Worm (Caenorhabditis elegans) whole organism, L4 larva: ENCODE results near the gene K08H2.10.

Source experiments
- F26F4.8 ChIP-seq: fragments of 200-800 bp; sonication (Bioruptor generic); conservative IDR thresholded peaks from 2 replicates; pipeline ENCODE4 v1.3.6; 2022; ENCODE audit warnings: missing genetic modification characterization, missing compliant biosample characterization
- F44E2.7 ChIP-seq: fragments of 200-800 bp; sonication (Bioruptor generic); IDR thresholded peaks from 2 replicates; pipeline ENCODE4 v2.1.2; 2022; ENCODE audit warnings: missing genetic modification characterization, missing compliant biosample characterization
- Y105C5A.15 ChIP-seq: fragments of 200-800 bp; sonication (Bioruptor generic); IDR thresholded peaks from 2 replicates; pipeline ENCODE4 v1.3.6; 2022; ENCODE audit warnings: missing genetic modification characterization, missing compliant biosample characterization
- ama-1 ChIP-seq: fragments of 150-350 bp; optimal IDR thresholded peaks from 2 replicates; lab custom pipeline; 2014; ENCODE audit warnings: inconsistent platforms, mixed read lengths
- attf-4 ChIP-seq: sonication (generic microtip); optimal IDR thresholded peaks from 3 replicates; lab custom pipeline; 2017; ENCODE audit warnings: missing biosample characterization, missing genetic modification characterization
- ceh-32 ChIP-seq: sonication (generic microtip); optimal IDR thresholded peaks from 2 replicates; lab custom pipeline; 2016; ENCODE audit warnings: mild to moderate bottlenecking, missing genetic modification characterization, missing compliant biosample characterization; ENCODE audit not compliant: poor library complexity
- ceh-44 ChIP-seq: fragments of 200-800 bp; sonication (Bioruptor generic); IDR thresholded peaks from 2 replicates; pipeline ENCODE4 v1.3.6; 2022; ENCODE audit warnings: missing genetic modification reagents, missing genetic modification characterization, missing compliant biosample characterization
- ceh-82 ChIP-seq: sonication (generic microtip); optimal IDR thresholded peaks from 2 replicates; lab custom pipeline; 2017; ENCODE audit warnings: missing biosample characterization, missing genetic modification characterization
- daf-16 ChIP-seq, 3 experiments: sonication (generic microtip); optimal IDR thresholded peaks; 2 replicates each; lab custom pipeline; 2016 to 2017; ENCODE audit warnings: missing genetic modification characterization in 3 of 3, missing genetic modification reagents in 3 of 3, mild to moderate bottlenecking in 2 of 3, missing compliant biosample characterization in 2 of 3, missing biosample characterization in 1 of 3, moderate library complexity in 1 of 3
- daf-19 ChIP-seq: fragments of 200-800 bp; sonication (Bioruptor generic); conservative IDR thresholded peaks from 2 replicates; pipeline ENCODE4 v1.3.6; 2022; ENCODE audit warnings: missing genetic modification characterization, missing compliant biosample characterization
- dmd-6 ChIP-seq: fragments of 200-800 bp; sonication (Bioruptor generic); IDR thresholded peaks from 2 replicates; pipeline ENCODE4 v1.3.6; 2022; ENCODE audit warnings: missing genetic modification reagents, missing genetic modification characterization, missing compliant biosample characterization
- dmd-9 ChIP-seq: fragments of 200-800 bp; sonication (Bioruptor generic); IDR thresholded peaks from 2 replicates; pipeline ENCODE4 v1.3.6; 2022; ENCODE audit warnings: missing genetic modification reagents, missing genetic modification characterization, missing compliant biosample characterization
- dve-1 ChIP-seq: sonication (generic microtip); optimal IDR thresholded peaks from 2 replicates; lab custom pipeline; 2017; ENCODE audit warnings: antibody characterized with exemption, mild to moderate bottlenecking, missing genetic modification characterization, missing compliant biosample characterization; ENCODE audit not compliant: insufficient read depth
- fkh-10 ChIP-seq: fragments of 150-350 bp; optimal IDR thresholded peaks from 2 replicates; lab custom pipeline; 2014; ENCODE audit warnings: missing biosample characterization, missing genetic modification reagents, missing genetic modification characterization
- fos-1 ChIP-seq: fragments of 150-350 bp; optimal IDR thresholded peaks from 2 replicates; lab custom pipeline; 2014; ENCODE audit warnings: missing biosample characterization, missing genetic modification characterization
- gei-8 ChIP-seq: fragments of 200-800 bp; sonication (Bioruptor generic); optimal IDR thresholded peaks from 2 replicates; lab custom pipeline; 2018; ENCODE audit warnings: mild to moderate bottlenecking, missing genetic modification characterization, missing compliant biosample characterization
- hlh-11 ChIP-seq: fragments of 200-800 bp; sonication (Bioruptor generic); optimal IDR thresholded peaks from 2 replicates; lab custom pipeline; 2018; ENCODE audit warnings: mild to moderate bottlenecking, missing genetic modification characterization, missing compliant biosample characterization
- hlh-30 ChIP-seq: sonication (generic microtip); optimal IDR thresholded peaks from 2 replicates; lab custom pipeline; 2017; ENCODE audit warnings: antibody characterized with exemption, mild to moderate bottlenecking, missing genetic modification characterization, missing compliant biosample characterization; ENCODE audit not compliant: insufficient read depth
- lin-13 ChIP-seq: fragments of 150-350 bp; optimal IDR thresholded peaks from 2 replicates; lab custom pipeline; 2014; ENCODE audit warnings: missing biosample characterization, missing genetic modification reagents, missing genetic modification characterization
- lin-15B ChIP-seq: fragments of 150-350 bp; sonication (generic microtip); optimal IDR thresholded peaks from 3 replicates; lab custom pipeline; 2014; ENCODE audit warnings: missing biosample characterization, missing genetic modification characterization
- lir-3 ChIP-seq: sonication (generic microtip); optimal IDR thresholded peaks from 2 replicates; lab custom pipeline; 2016; ENCODE audit warnings: mild to moderate bottlenecking, missing genetic modification characterization, missing compliant biosample characterization
- madf-5 ChIP-seq, 2 experiments: fragments of 200-800 bp; sonication (Bioruptor generic); IDR thresholded peaks; 2 replicates each; pipeline ENCODE4 v1.3.6; 2022; ENCODE audit warnings: missing compliant biosample characterization in 2 of 2, missing genetic modification characterization in 2 of 2
- mes-2 ChIP-seq: sonication (generic microtip); optimal IDR thresholded peaks from 2 replicates; lab custom pipeline; 2016; ENCODE audit warnings: missing genotype, mild to moderate bottlenecking, missing genetic modification characterization, missing compliant biosample characterization; ENCODE audit not compliant: poor library complexity, severe bottlenecking
- nhr-237 ChIP-seq: sonication (generic microtip); optimal IDR thresholded peaks from 2 replicates; lab custom pipeline; 2017; ENCODE audit warnings: missing biosample characterization, missing genetic modification characterization
- nhr-25 ChIP-seq: sonication (generic microtip); optimal IDR thresholded peaks from 2 replicates; lab custom pipeline; 2017; ENCODE audit warnings: missing genetic modification characterization, mild to moderate bottlenecking, missing compliant biosample characterization, antibody characterized with exemption, moderate library complexity, borderline replicate concordance; ENCODE audit not compliant: insufficient read depth
- nhr-41 ChIP-seq: fragments of 200-800 bp; sonication (Bioruptor generic); IDR thresholded peaks from 2 replicates; pipeline ENCODE4 v1.3.6; 2022; ENCODE audit warnings: missing genetic modification reagents, missing genetic modification characterization, missing compliant biosample characterization
- nhr-42 ChIP-seq: fragments of 200-800 bp; sonication (Bioruptor generic); IDR thresholded peaks from 2 replicates; pipeline ENCODE4 v1.3.6; 2022; ENCODE audit warnings: missing genetic modification characterization, missing compliant biosample characterization
- php-3 ChIP-seq: fragments of 200-800 bp; sonication (Bioruptor generic); IDR thresholded peaks from 2 replicates; pipeline ENCODE4 v1.3.6; 2022; ENCODE audit warnings: missing genetic modification reagents, missing genetic modification characterization, missing compliant biosample characterization
- pqm-1 ChIP-seq: sonication (generic microtip); optimal IDR thresholded peaks from 2 replicates; lab custom pipeline; 2017; ENCODE audit warnings: missing biosample characterization, missing genetic modification characterization
- rbr-2 ChIP-seq: sonication (generic microtip); optimal IDR thresholded peaks from 2 replicates; lab custom pipeline; 2016; ENCODE audit warnings: missing genotype, missing genetic modification characterization, missing compliant biosample characterization
- snpc-4 ChIP-seq: fragments of 150-350 bp; optimal IDR thresholded peaks from 2 replicates; lab custom pipeline; 2014; ENCODE audit warnings: missing biosample characterization, missing genetic modification characterization
- spr-3 ChIP-seq: fragments of 200-800 bp; sonication (Bioruptor generic); optimal IDR thresholded peaks from 2 replicates; lab custom pipeline; 2018; ENCODE audit warnings: mild to moderate bottlenecking, missing genetic modification characterization, missing compliant biosample characterization
- tag-97 ChIP-seq: fragments of 200-800 bp; sonication (Bioruptor generic); IDR thresholded peaks from 2 replicates; pipeline ENCODE4 v1.3.6; 2022; ENCODE audit warnings: missing genetic modification characterization, missing compliant biosample characterization
- tra-1 ChIP-seq: fragments of 200-800 bp; sonication (Bioruptor generic); IDR thresholded peaks from 2 replicates; pipeline ENCODE4 v1.3.6; 2022; ENCODE audit warnings: missing genetic modification reagents, missing genetic modification characterization, missing compliant biosample characterization
- unc-130 ChIP-seq: sonication (generic microtip); optimal IDR thresholded peaks from 2 replicates; lab custom pipeline; 2016; ENCODE audit warnings: missing genetic modification reagents, missing genetic modification characterization, missing compliant biosample characterization
- zag-1 ChIP-seq: fragments of 150-350 bp; optimal IDR thresholded peaks from 2 replicates; lab custom pipeline; 2014; ENCODE audit warnings: missing biosample characterization, missing genetic modification characterization
- zfp-2 ChIP-seq: sonication (generic microtip); optimal IDR thresholded peaks from 2 replicates; lab custom pipeline; 2016; ENCODE audit warnings: mild to moderate bottlenecking, missing genetic modification characterization, missing compliant biosample characterization
- zfp-3 ChIP-seq: fragments of 200-800 bp; sonication (Bioruptor generic); conservative IDR thresholded peaks from 2 replicates; pipeline ENCODE4 v1.3.6; 2022; ENCODE audit warnings: missing genetic modification reagents, missing genetic modification characterization, missing compliant biosample characterization
- ztf-11 ChIP-seq: fragments of 150-350 bp; optimal IDR thresholded peaks from 2 replicates; lab custom pipeline; 2014; ENCODE audit warnings: missing biosample characterization, missing genetic modification characterization
- ztf-7 ChIP-seq: fragments of 150-350 bp; optimal IDR thresholded peaks from 2 replicates; lab custom pipeline; 2014; ENCODE audit warnings: missing biosample characterization, missing genetic modification characterization

K08H2.10 gene

ce11 chrX:13221357-13221756, 36.2 kb upstream of the K08H2.10 start, which contains the start of gene asp-4:
TSS of gene asp-4 (minus strand) at chrX:13221462.
- no peak for TF ChIP-seq F26F4.8
- no peak for TF ChIP-seq madf-5 (GFP tag; IDR thresholded peaks at IDR 0.05; lab: Robert Waterston, UW)
- TF ChIP-seq hlh-30 (tag; lab: Kevin White, UChicago): peak; percentile 25
- TF ChIP-seq pqm-1 (tag; lab: Kevin White, UChicago): peak; percentile 15
- no peak for TF ChIP-seq daf-19 (GFP tag; lab: Robert Waterston, UW)
- no peak for TF ChIP-seq unc-130 (GFP tag; lab: Kevin White, UChicago)
- TF ChIP-seq ztf-7 (tag; lab: Kevin White, UChicago): no peak
- TF ChIP-seq lin-13: no peak
- TF ChIP-seq dve-1 (tag; lab: Kevin White, UChicago): peak; percentile 74
- TF ChIP-seq daf-16 (GFP tag; optimal IDR thresholded peaks at IDR 0.05; lab: Kevin White, UChicago): no peak
- TF ChIP-seq daf-16 (tag; optimal IDR thresholded peaks at IDR 0.05; lab: Kevin White, UChicago): peak; percentile 95
- no peak for TF ChIP-seq lin-15B (tag; lab: Kevin White, UChicago)
- TF ChIP-seq mes-2 (tag; lab: Kevin White, UChicago): no peak
- no peak for TF ChIP-seq nhr-25 (tag; lab: Kevin White, UChicago)
- TF ChIP-seq zfp-2 (tag; lab: Kevin White, UChicago): no peak
- no peak for TF ChIP-seq php-3 (GFP tag; lab: Robert Waterston, UW)
- TF ChIP-seq gei-8: no peak
- no peak for TF ChIP-seq attf-4 (tag; lab: Kevin White, UChicago)
- no peak for TF ChIP-seq rbr-2 (tag; lab: Kevin White, UChicago)
- no peak for TF ChIP-seq ceh-32 (tag; lab: Kevin White, UChicago)
- no peak for TF ChIP-seq spr-3
- TF ChIP-seq nhr-41 (GFP tag; lab: Robert Waterston, UW): no peak
- TF ChIP-seq tag-97: no peak
- TF ChIP-seq hlh-11 (tag; lab: Kevin White, UChicago): peak; percentile 84
- TF ChIP-seq nhr-42 (GFP tag; lab: Robert Waterston, UW): no peak
- TF ChIP-seq dmd-6: peak; percentile 71
- no peak for TF ChIP-seq zag-1 (tag; lab: Kevin White, UChicago)
- no peak for TF ChIP-seq lir-3
- no peak for TF ChIP-seq ceh-44 (GFP tag; lab: Robert Waterston, UW)
- TF ChIP-seq zfp-3: no peak
- no peak for TF ChIP-seq nhr-237 (tag; lab: Kevin White, UChicago)

DNA sequence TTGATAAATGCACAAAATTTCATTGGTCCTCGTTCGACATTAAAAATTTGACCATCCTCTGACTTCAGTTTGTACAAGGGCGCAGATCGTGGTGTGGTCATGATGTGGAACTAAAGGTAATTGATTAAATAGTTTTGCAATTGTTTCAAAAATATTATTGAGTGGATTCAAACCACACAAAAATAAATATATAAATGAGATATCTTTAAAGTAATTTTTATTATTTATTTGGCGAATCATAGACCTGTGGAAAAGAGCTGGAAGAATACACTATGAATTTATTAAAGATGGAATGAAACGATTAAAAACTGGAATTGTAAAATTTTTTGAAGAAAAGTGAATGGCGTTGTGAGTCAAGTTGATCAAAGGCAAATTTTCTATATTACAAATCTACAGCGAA, 34.2 kb upstream of the K08H2.10 start, which contains the start of gene skr-20:
Gene skr-20, minus strand, starts transcription at position 101 of the 400 bp plus-strand sequence.
- TF ChIP-seq ceh-82 (tag; lab: Kevin White, UChicago): no peak
- no peak for TF ChIP-seq ztf-11
- no peak for TF ChIP-seq dmd-9 (GFP tag; lab: Robert Waterston, UW)
- no peak for TF ChIP-seq nhr-25 (tag; lab: Kevin White, UChicago)
- TF ChIP-seq ama-1 (lab: Kevin White, UChicago): no peak
- no peak for TF ChIP-seq fos-1 (tag; lab: Kevin White, UChicago)
- TF ChIP-seq tra-1 (GFP tag; lab: Robert Waterston, UW): no peak
- no peak for TF ChIP-seq snpc-4 (tag; lab: Kevin White, UChicago)
- no peak for TF ChIP-seq Y105C5A.15
- no peak for TF ChIP-seq fkh-10 (GFP tag; lab: Kevin White, UChicago)
- no peak for TF ChIP-seq F44E2.7
